Fruit fly (Drosophila melanogaster): Measurements from ENCODE around the gene SmE.

DNA sequence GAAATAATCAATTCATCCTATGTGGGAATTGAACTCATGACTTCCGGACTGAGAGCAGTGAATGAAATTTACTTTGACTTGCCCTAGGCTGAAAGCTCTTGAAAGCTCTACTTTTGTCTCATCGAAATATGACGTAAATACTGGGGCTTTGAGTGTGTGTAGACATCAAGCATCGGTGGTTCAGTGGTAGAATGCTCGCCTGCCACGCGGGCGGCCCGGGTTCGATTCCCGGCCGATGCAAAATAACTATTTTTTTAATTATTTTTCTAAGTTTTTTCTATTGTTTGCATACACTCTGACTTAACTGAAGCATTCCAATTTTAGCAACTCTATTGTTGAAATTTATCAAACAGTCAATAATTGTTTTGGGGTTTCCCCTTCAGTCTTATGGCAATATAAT, 12.6 kb downstream of the SmE start:
- no peak for TF ChIP-seq woc (GFP tag; optimal IDR thresholded peaks at IDR 0.05)
- TF ChIP-seq fru (GFP tag; optimal IDR thresholded peaks at IDR 0.05), result no peak
- no peak for TF ChIP-seq lola (GFP tag; optimal IDR thresholded peaks at IDR 0.05)
- no peak for TF ChIP-seq Jra (GFP tag; optimal IDR thresholded peaks at IDR 0.05)

All from whole organism, wandering third instar larva.